Worm (Caenorhabditis elegans) whole organism, early embryonic: ENCODE measurements around the gene C13F10.6.

Experiments used
- B0310.2 ChIP-seq: sonication (generic microtip); optimal IDR thresholded peaks from 2 replicates; lab custom pipeline; 2016; ENCODE audit warnings: mild to moderate bottlenecking, missing genetic modification characterization, missing compliant biosample characterization
- aly-1 ChIP-seq: sonication (generic microtip); optimal IDR thresholded peaks from 2 replicates; lab custom pipeline; 2016; ENCODE audit warnings: missing genetic modification characterization, missing compliant biosample characterization
- ama-1 ChIP-seq: fragments of 150-350 bp; optimal IDR thresholded peaks from 2 replicates; lab custom pipeline; 2014
- ets-7 ChIP-seq: sonication (generic microtip); optimal IDR thresholded peaks from 2 replicates; lab custom pipeline; 2016; ENCODE audit warnings: missing genotype, missing genetic modification characterization, missing compliant biosample characterization
- pes-1 ChIP-seq: fragments of 200-800 bp; sonication (Bioruptor generic); IDR thresholded peaks from 2 replicates; pipeline ENCODE4 v1.3.6; 2022; ENCODE audit warnings: missing genetic modification reagents, missing genetic modification characterization, missing compliant biosample characterization
- scrt-1 ChIP-seq: fragments of 200-800 bp; sonication (Bioruptor generic); IDR thresholded peaks from 2 replicates; pipeline ENCODE4 v1.3.6; 2022; ENCODE audit warnings: missing genetic modification characterization, missing compliant biosample characterization
- sea-1 ChIP-seq: fragments of 200-800 bp; sonication (Bioruptor generic); conservative IDR thresholded peaks from 2 replicates; pipeline ENCODE4 v1.3.6; 2022; ENCODE audit warnings: missing genetic modification characterization, missing compliant biosample characterization
- tbx-11 ChIP-seq: fragments of 200-800 bp; sonication (Bioruptor generic); IDR thresholded peaks from 2 replicates; pipeline ENCODE4 v1.3.6; 2022; ENCODE audit warnings: missing genetic modification characterization, missing compliant biosample characterization
- tbx-37 ChIP-seq: fragments of 200-800 bp; sonication (Bioruptor generic); conservative IDR thresholded peaks from 2 replicates; pipeline ENCODE4 v1.3.6; 2022; ENCODE audit warnings: missing genetic modification reagents, missing genetic modification characterization, missing compliant biosample characterization
- tra-4 ChIP-seq: sonication (generic microtip); optimal IDR thresholded peaks from 2 replicates; lab custom pipeline; 2017; ENCODE audit warnings: missing genetic modification characterization, missing compliant biosample characterization

Gene C13F10.6

DNA sequence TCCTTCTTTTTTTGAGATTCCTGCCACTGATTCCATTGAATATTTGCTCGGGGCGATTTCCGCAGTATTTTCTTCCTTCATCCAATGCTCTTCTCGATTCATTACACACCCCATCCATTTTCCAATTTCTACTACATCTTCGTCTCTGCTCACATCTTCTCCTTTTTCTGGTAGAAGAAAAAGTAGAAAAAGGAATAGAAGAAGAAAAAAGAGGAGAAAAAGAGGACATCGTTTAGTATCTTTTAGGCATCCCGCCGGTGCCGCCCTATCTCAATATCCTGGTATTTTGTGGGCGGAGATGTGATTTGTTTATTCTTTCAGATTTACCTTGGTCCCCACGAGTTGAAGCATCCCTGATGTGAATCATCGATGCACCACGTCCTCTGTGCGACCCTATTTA is 45.6 kb downstream of the C13F10.6 start, which contains the start of gene lgc-39:
Gene lgc-39 (plus strand): TSS at position 301 of the 400 bp plus-strand sequence.
- TF ChIP-seq tbx-37 (GFP tag; lab: Robert Waterston, UW): no peak
- TF ChIP-seq aly-1 (tag; lab: Kevin White, UChicago): no peak
- TF ChIP-seq ets-7 (tag; lab: Kevin White, UChicago): no peak
- TF ChIP-seq scrt-1 (GFP tag; lab: Robert Waterston, UW): no peak
- no peak for TF ChIP-seq sea-1 (GFP tag; lab: Robert Waterston, UW)
- TF ChIP-seq pes-1 (GFP tag; lab: Robert Waterston, UW): no peak
- no peak for TF ChIP-seq ama-1 (lab: Kevin White, UChicago)
- TF ChIP-seq B0310.2 (tag; lab: Kevin White, UChicago): no peak
- TF ChIP-seq tbx-11 (GFP tag; lab: Robert Waterston, UW): no peak
- no peak for TF ChIP-seq tra-4 (tag; lab: Kevin White, UChicago)
